Worm (Caenorhabditis elegans) whole organism, mixed stage, embryonic: ENCODE measurements around the gene mcd-1.

Source experiments
- ces-1 ChIP-seq: fragments of 150-350 bp; optimal IDR thresholded peaks from 2 replicates; lab custom pipeline; 2014; ENCODE audit warnings: missing biosample characterization, missing genetic modification reagents, missing genetic modification characterization
- mep-1 ChIP-seq: fragments of 150-350 bp; optimal IDR thresholded peaks from 2 replicates; lab custom pipeline; 2017; ENCODE audit warnings: missing biosample characterization, missing genetic modification reagents, missing genetic modification characterization, inconsistent platforms
- nhr-28 ChIP-seq: fragments of 150-350 bp; optimal IDR thresholded peaks from 2 replicates; lab custom pipeline; 2014; ENCODE audit warnings: missing biosample characterization, missing genetic modification characterization
- sem-2 ChIP-seq: fragments of 200-800 bp; sonication (Bioruptor generic); optimal IDR thresholded peaks from 2 replicates; lab custom pipeline; 2018; ENCODE audit warnings: mild to moderate bottlenecking, missing genetic modification characterization, missing compliant biosample characterization

DNA sequence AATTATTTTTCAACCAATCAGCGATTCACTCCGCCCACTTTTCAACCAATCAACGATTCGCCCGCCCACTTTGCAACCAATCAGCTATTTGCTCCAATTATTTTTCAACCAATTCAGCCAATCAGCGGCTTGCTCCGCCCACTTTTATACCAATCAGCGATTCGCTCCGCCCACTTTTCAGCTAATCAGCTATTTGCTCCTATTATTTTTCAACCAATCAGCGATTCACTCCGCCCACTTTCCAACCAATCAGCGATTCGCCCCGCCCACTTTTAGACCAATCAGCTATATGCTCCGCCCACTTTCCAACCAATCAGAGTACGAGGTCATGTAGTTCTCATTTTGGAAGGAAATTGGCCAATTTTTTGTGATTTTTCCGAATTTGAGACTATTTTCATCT, 33.0 kb upstream of the mcd-1 start:
- no peak for TF ChIP-seq ces-1 (GFP tag; lab: Kevin White, UChicago)
- no peak for TF ChIP-seq sem-2
- no peak for TF ChIP-seq nhr-28 (tag; lab: Kevin White, UChicago)
- no peak for TF ChIP-seq mep-1 (tag; lab: Kevin White, UChicago)
